In genomic region chr3R:14061988-14062868, dm6 we compare ENCODE assay signal across 1 fruit fly cellular context.
TF ChIP-seq lines count a peak whose summit lies in the region.

No protein-coding gene starts in this region.

TF ChIP-seq in whole organism, embryonic, 481 proteins besides CTCF, POLR2A, EP300 and RAD21 (continued from another document):
- TF ChIP-seq Elba2 (GFP tag; optimal IDR thresholded peaks at IDR 0.05; lab: Kevin White, UChicago) (no peak), CG12155 (GFP tag; optimal IDR thresholded peaks at IDR 0.05; lab: Kevin White, UChicago) (peak; percentile 15), slou (GFP tag; optimal IDR thresholded peaks at IDR 0.05; lab: Kevin White, UChicago) (peak; percentile 12), CG1602 (GFP tag; optimal IDR thresholded peaks at IDR 0.05; lab: Kevin White, UChicago) (no peak), CG30403 (GFP tag; optimal IDR thresholded peaks at IDR 0.05; lab: Kevin White, UChicago) (peak; percentile 45), sna (GFP tag; IDR thresholded peaks at IDR 0.05; lab: Robert Waterston, UW; ENCODE audit: partially characterized antibody) (no peak), CG3065 (GFP tag; optimal IDR thresholded peaks at IDR 0.05; lab: Kevin White, UChicago) (no peak), CG33213 (GFP tag; optimal IDR thresholded peaks at IDR 0.05; lab: Kevin White, UChicago) (no peak), CG30431 (GFP tag; optimal IDR thresholded peaks at IDR 0.05; lab: Kevin White, UChicago) (no peak), CG11085 (GFP tag; IDR thresholded peaks at IDR 0.05; lab: Robert Waterston, UW) (no peak), PHDP (tag; optimal IDR thresholded peaks at IDR 0.05; lab: Kevin White, UChicago) (peak; percentile 30), CG12391 (tag; optimal IDR thresholded peaks at IDR 0.05; lab: Kevin White, UChicago) (peak; percentile 23), CG16815 (GFP tag; optimal IDR thresholded peaks at IDR 0.05; lab: Kevin White, UChicago) (peak; percentile 4), ATbp (GFP tag; optimal IDR thresholded peaks at IDR 0.05; lab: Kevin White, UChicago) (no peak), HmgZ (tag; optimal IDR thresholded peaks at IDR 0.05; lab: Kevin White, UChicago) (peak; percentile 16), nmo (GFP tag; optimal IDR thresholded peaks at IDR 0.05; lab: Kevin White, UChicago) (peak; percentile 15), CG12769 (tag; optimal IDR thresholded peaks at IDR 0.05; lab: Kevin White, UChicago) (peak; percentile 22), CG12659 (GFP tag; optimal IDR thresholded peaks at IDR 0.05; lab: Kevin White, UChicago) (peak; percentile 34), B-H1 (GFP tag; IDR thresholded peaks at IDR 0.05; lab: Robert Waterston, UW) (no peak; the same call in 2 of the 3 replicates), Ptx1 (GFP tag; IDR thresholded peaks at IDR 0.05; lab: Robert Waterston, UW) (peak; percentile 54), nom (GFP tag; optimal IDR thresholded peaks at IDR 0.05; lab: Kevin White, UChicago) (peak; percentile 72), Pdp1 (GFP tag; optimal IDR thresholded peaks at IDR 0.05; lab: Kevin White, UChicago) (peak in 1 of 2 experiments; percentile 96), sisA (GFP tag; IDR thresholded peaks at IDR 0.05; lab: Robert Waterston, UW) (peak; percentile 36; the same call in 1 of the 2 replicates), tio (GFP tag; optimal IDR thresholded peaks at IDR 0.05; lab: Kevin White, UChicago) (peak; percentile 21), dpn (GFP tag; optimal IDR thresholded peaks at IDR 0.05; lab: Kevin White, UChicago) (peak in 1 of 2 experiments; percentile 1), fd64A (GFP tag; optimal IDR thresholded peaks at IDR 0.05; lab: Kevin White, UChicago) (no peak), sr (GFP tag; IDR thresholded peaks at IDR 0.05; lab: Robert Waterston, UW) (0 out of 3 replicates have a peak, but pooled peaks have one; percentile 51), mirr (GFP tag; optimal IDR thresholded peaks at IDR 0.05; lab: Kevin White, UChicago) (peak; percentile 47), CG14441 (GFP tag; IDR thresholded peaks at IDR 0.05; lab: Robert Waterston, UW) (peak; percentile 11; the same call in 1 of the 2 replicates), CG10979 (tag; optimal IDR thresholded peaks at IDR 0.05; lab: Kevin White, UChicago) (peak; percentile 13), chm (GFP tag; IDR thresholded peaks at IDR 0.05; lab: Robert Waterston, UW) (no peak), CG34422 (GFP tag; IDR thresholded peaks at IDR 0.05; lab: Robert Waterston, UW) (0 out of 3 replicates have a peak, but pooled peaks have one; percentile 32), CG6813 (GFP tag; optimal IDR thresholded peaks at IDR 0.05; lab: Kevin White, UChicago) (no peak), lola (GFP tag; optimal IDR thresholded peaks at IDR 0.05; lab: Kevin White, UChicago) (peak in 1 of 3 experiments; percentile 0), CG16779 (GFP tag; IDR thresholded peaks at IDR 0.05; lab: Robert Waterston, UW) (no peak), gt (GFP tag; IDR thresholded peaks at IDR 0.05; lab: Robert Waterston, UW) (no peak), schlank (tag; optimal IDR thresholded peaks at IDR 0.05; lab: Kevin White, UChicago) (no peak), CG6791 (GFP tag; IDR thresholded peaks at IDR 0.05; lab: Robert Waterston, UW; ENCODE audit: partially characterized antibody) (peak; percentile 57; the same call in 1 of the 3 replicates), row (GFP tag; IDR thresholded peaks at IDR 0.05; lab: Robert Waterston, UW) (peak; percentile 36), fd96Cb (tag; optimal IDR thresholded peaks at IDR 0.05; lab: Kevin White, UChicago) (peak; percentile 23), CG12299 (tag; optimal IDR thresholded peaks at IDR 0.05; lab: Kevin White, UChicago) (no peak), Hsf (GFP tag; optimal IDR thresholded peaks at IDR 0.05; lab: Kevin White, UChicago) (peak; percentile 14), CG34376 (GFP tag; optimal IDR thresholded peaks at IDR 0.05; lab: Kevin White, UChicago) (peak; percentile 88), CG11456 (GFP tag; IDR thresholded peaks at IDR 0.05; lab: Robert Waterston, UW) (no peak), psq (GFP tag; optimal IDR thresholded peaks at IDR 0.05; lab: Kevin White, UChicago) (peak; percentile 2), lmd (GFP tag; IDR thresholded peaks at IDR 0.05; lab: Robert Waterston, UW) (peak; percentile 39; the same call in 1 of the 2 replicates), phol (tag; optimal IDR thresholded peaks at IDR 0.05; lab: Kevin White, UChicago) (peak; percentile 40), CG13624 (GFP tag; optimal IDR thresholded peaks at IDR 0.05; lab: Kevin White, UChicago) (peak; percentile 41), CG4854 (GFP tag; optimal IDR thresholded peaks at IDR 0.05; lab: Kevin White, UChicago) (peak; percentile 21), CG3726 (GFP tag; IDR thresholded peaks at IDR 0.05; lab: Robert Waterston, UW) (no peak), chif (GFP tag; optimal IDR thresholded peaks at IDR 0.05; lab: Kevin White, UChicago) (no peak), CG10543 (GFP tag; optimal IDR thresholded peaks at IDR 0.05; lab: Kevin White, UChicago) (peak; percentile 27), CG33557 (GFP tag; optimal IDR thresholded peaks at IDR 0.05; lab: Kevin White, UChicago) (no peak), unc-4 (GFP tag; IDR thresholded peaks at IDR 0.05; lab: Robert Waterston, UW; ENCODE audit: partially characterized antibody) (no peak), NK7.1 (GFP tag; optimal IDR thresholded peaks at IDR 0.05; lab: Kevin White, UChicago) (no peak), usp (GFP tag; optimal IDR thresholded peaks at IDR 0.05; lab: Kevin White, UChicago) (no peak), Usf (GFP tag; optimal IDR thresholded peaks at IDR 0.05; lab: Kevin White, UChicago) (peak; percentile 6), Eip74EF (GFP tag; optimal IDR thresholded peaks at IDR 0.05; lab: Kevin White, UChicago) (peak in 1 of 2 experiments; percentile 19), CoRest (tag; optimal IDR thresholded peaks at IDR 0.05; lab: Kevin White, UChicago) (peak; percentile 42), CG9727 (GFP tag; optimal IDR thresholded peaks at IDR 0.05; lab: Kevin White, UChicago) (peak; percentile 19), CG8944 (GFP tag; optimal IDR thresholded peaks at IDR 0.05; lab: Kevin White, UChicago) (no peak), Trl (optimal IDR thresholded peaks at IDR 0.05; lab: Kevin White, UChicago) (peak; percentile 5 to 17), Trl (GFP tag; optimal IDR thresholded peaks at IDR 0.05; lab: Kevin White, UChicago) (no peak), Asciz (GFP tag; optimal IDR thresholded peaks at IDR 0.05; lab: Kevin White, UChicago) (peak; percentile 56), CG8359 (GFP tag; optimal IDR thresholded peaks at IDR 0.05; lab: Kevin White, UChicago; ENCODE audit: borderline replicate concordance) (peak; percentile 18), CG6765 (GFP tag; optimal IDR thresholded peaks at IDR 0.05; lab: Kevin White, UChicago) (peak; percentile 7), gem (tag; optimal IDR thresholded peaks at IDR 0.05; lab: Kevin White, UChicago) (peak; percentile 42), Fer1 (GFP tag; optimal IDR thresholded peaks at IDR 0.05; lab: Kevin White, UChicago) (peak; percentile 66), CG11247 (GFP tag; IDR thresholded peaks at IDR 0.05; lab: Robert Waterston, UW) (no peak), CG18619 (GFP tag; optimal IDR thresholded peaks at IDR 0.05; lab: Kevin White, UChicago) (peak; percentile 35), Ravus (GFP tag; IDR thresholded peaks at IDR 0.05; lab: Robert Waterston, UW) (no peak), Dip2 (GFP tag; IDR thresholded peaks at IDR 0.05; lab: Robert Waterston, UW) (no peak), E2f1 (GFP tag; IDR thresholded peaks at IDR 0.05; lab: Robert Waterston, UW) (0 out of 2 replicates have a peak, but pooled peaks have one; percentile 10), CG16863 (GFP tag; optimal IDR thresholded peaks at IDR 0.05; lab: Kevin White, UChicago) (peak; percentile 7), gsb (GFP tag; IDR thresholded peaks at IDR 0.05; lab: Robert Waterston, UW) (no peak), CG13775 (GFP tag; optimal IDR thresholded peaks at IDR 0.05; lab: Kevin White, UChicago) (no peak), wek (GFP tag; optimal IDR thresholded peaks at IDR 0.05; lab: Kevin White, UChicago) (no peak), CG2678 (tag; optimal IDR thresholded peaks at IDR 0.05; lab: Kevin White, UChicago) (peak; percentile 73), Med (GFP tag; lab: Kevin White, UChicago) (peak; percentile 89), CG7928 (GFP tag; optimal IDR thresholded peaks at IDR 0.05; lab: Kevin White, UChicago) (no peak), HLH54F (GFP tag; optimal IDR thresholded peaks at IDR 0.05; lab: Kevin White, UChicago) (peak; percentile 0), Abd-B (GFP tag; optimal IDR thresholded peaks at IDR 0.05; lab: Kevin White, UChicago) (peak; percentile 7), CG9817 (tag; optimal IDR thresholded peaks at IDR 0.05; lab: Kevin White, UChicago) (peak; percentile 25), sug (tag; optimal IDR thresholded peaks at IDR 0.05; lab: Kevin White, UChicago) (peak; percentile 74), exex (tag; optimal IDR thresholded peaks at IDR 0.05; lab: Kevin White, UChicago) (peak; percentile 27), scrt (GFP tag; optimal IDR thresholded peaks at IDR 0.05; lab: Kevin White, UChicago) (peak; percentile 20), CG4820 (GFP tag; optimal IDR thresholded peaks at IDR 0.05; lab: Kevin White, UChicago) (peak; percentile 39), CG15269 (tag; optimal IDR thresholded peaks at IDR 0.05; lab: Kevin White, UChicago) (peak; percentile 30), crp (GFP tag; optimal IDR thresholded peaks at IDR 0.05; lab: Kevin White, UChicago) (peak in 1 of 2 experiments; percentile 8), CG1233 (GFP tag; optimal IDR thresholded peaks at IDR 0.05; lab: Kevin White, UChicago) (peak; percentile 30), Tbp (GFP tag; optimal IDR thresholded peaks at IDR 0.05; lab: Kevin White, UChicago) (no peak), CG15514 (GFP tag; optimal IDR thresholded peaks at IDR 0.05; lab: Kevin White, UChicago) (peak; percentile 8), CG2199 (GFP tag; IDR thresholded peaks at IDR 0.05; lab: Robert Waterston, UW) (peak; percentile 85; the same call in 2 of the 3 replicates), CG13296 (GFP tag; optimal IDR thresholded peaks at IDR 0.05; lab: Kevin White, UChicago) (peak; percentile 31), sqz (GFP tag; optimal IDR thresholded peaks at IDR 0.05; lab: Kevin White, UChicago) (no peak), Nf-YB (GFP tag; optimal IDR thresholded peaks at IDR 0.05; lab: Kevin White, UChicago) (no peak), dysf (GFP tag; IDR thresholded peaks at IDR 0.05; lab: Robert Waterston, UW) (peak; percentile 59; the same call in 2 of the 3 replicates), lilli (GFP tag; optimal IDR thresholded peaks at IDR 0.05; lab: Kevin White, UChicago) (peak; percentile 53), kah (GFP tag; optimal IDR thresholded peaks at IDR 0.05; lab: Kevin White, UChicago) (peak; percentile 41), CG17829 (tag; optimal IDR thresholded peaks at IDR 0.05; lab: Kevin White, UChicago) (no peak), chinmo (GFP tag; IDR thresholded peaks at IDR 0.05; lab: Robert Waterston, UW; ENCODE audit: partially characterized antibody) (0 out of 4 replicates have a peak, but pooled peaks have one; percentile 39), D19B (GFP tag; optimal IDR thresholded peaks at IDR 0.05; lab: Kevin White, UChicago) (peak; percentile 20), CG7357 (GFP tag; IDR thresholded peaks at IDR 0.05; lab: Robert Waterston, UW) (peak; percentile 39; the same call in 1 of the 3 replicates)
TF ChIP-seq in whole organism, embryonic: peak in this region for 127.
